Worm (Caenorhabditis elegans) whole organism, young adult: ENCODE data around the gene klp-12.

Source experiments
- B0019.2 ChIP-seq: fragments of 200-800 bp; sonication (Bioruptor generic); conservative IDR thresholded peaks from 2 replicates; pipeline ENCODE4 v1.3.6; 2022; ENCODE audit warnings: missing genetic modification reagents, missing genetic modification characterization, missing compliant biosample characterization
- C17E4.6 ChIP-seq: fragments of 200-800 bp; sonication (Bioruptor generic); IDR thresholded peaks from 2 replicates; pipeline ENCODE4 v1.3.6; 2022; ENCODE audit warnings: missing genetic modification reagents, missing genetic modification characterization, missing compliant biosample characterization
- F10E7.11 ChIP-seq: sonication (generic microtip); optimal IDR thresholded peaks from 2 replicates; lab custom pipeline; 2017; ENCODE audit warnings: mild to moderate bottlenecking, missing genetic modification characterization, moderate library complexity, missing compliant biosample characterization
- F33H1.4 ChIP-seq: fragments of 200-800 bp; sonication (Bioruptor generic); IDR thresholded peaks from 2 replicates; pipeline ENCODE4 v1.3.6; 2022; ENCODE audit warnings: missing genetic modification reagents, missing genetic modification characterization, missing compliant biosample characterization
- F49E8.2 ChIP-seq: sonication (generic microtip); optimal IDR thresholded peaks from 3 replicates; lab custom pipeline; 2017; ENCODE audit warnings: missing genetic modification characterization, mild to moderate bottlenecking, missing compliant biosample characterization, antibody characterized with exemption, moderate library complexity; ENCODE audit not compliant: insufficient read depth
- F57C9.4 ChIP-seq: sonication (generic microtip); optimal IDR thresholded peaks from 2 replicates; lab custom pipeline; 2017; ENCODE audit warnings: mild to moderate bottlenecking, missing genetic modification characterization, missing compliant biosample characterization
- T07F8.4 ChIP-seq: sonication (generic microtip); optimal IDR thresholded peaks from 2 replicates; lab custom pipeline; 2016; ENCODE audit warnings: mild to moderate bottlenecking, missing genetic modification characterization, moderate library complexity, missing compliant biosample characterization
- ama-1 ChIP-seq, 3 experiments: fragments of 150-350 bp in 1 of 3; sonication (generic microtip) in 2 of 3; optimal IDR thresholded peaks; 2 replicates each; lab custom pipeline; 2014 to 2018; ENCODE audit warnings: missing biosample characterization in 2 of 3, missing genetic modification characterization in 2 of 3, missing genetic modification reagents in 2 of 3
- aptf-2 ChIP-seq: fragments of 200-800 bp; sonication (Bioruptor generic); conservative IDR thresholded peaks from 2 replicates; pipeline ENCODE4 v1.3.6; 2022; ENCODE audit warnings: missing genetic modification reagents, missing genetic modification characterization, missing compliant biosample characterization
- atf-7 ChIP-seq: sonication (generic microtip); optimal IDR thresholded peaks from 2 replicates; lab custom pipeline; 2017; ENCODE audit warnings: mild to moderate bottlenecking, missing genetic modification characterization, missing compliant biosample characterization
- attf-3 ChIP-seq: fragments of 200-800 bp; sonication (Bioruptor generic); conservative IDR thresholded peaks from 2 replicates; pipeline ENCODE4 v1.3.6; 2022; ENCODE audit warnings: missing genetic modification reagents, missing genetic modification characterization, missing compliant biosample characterization
- attf-6 ChIP-seq: fragments of 200-800 bp; sonication (Bioruptor generic); IDR thresholded peaks from 2 replicates; pipeline ENCODE4 v1.3.6; 2022; ENCODE audit warnings: missing genetic modification reagents, missing genetic modification characterization, missing compliant biosample characterization
- bed-2 ChIP-seq: fragments of 200-800 bp; sonication (Bioruptor generic); IDR thresholded peaks from 2 replicates; pipeline ENCODE4 v1.3.6; 2022; ENCODE audit warnings: missing genetic modification reagents, missing genetic modification characterization, missing compliant biosample characterization
- ccch-3 ChIP-seq: fragments of 200-800 bp; sonication (Bioruptor generic); optimal IDR thresholded peaks from 2 replicates; lab custom pipeline; 2018; ENCODE audit warnings: mild to moderate bottlenecking, missing genetic modification characterization, missing compliant biosample characterization
- cebp-2 ChIP-seq: fragments of 200-800 bp; sonication (Bioruptor generic); IDR thresholded peaks from 2 replicates; pipeline ENCODE4 v1.3.6; 2022; ENCODE audit warnings: missing genetic modification characterization, missing compliant biosample characterization
- ceh-100 ChIP-seq: fragments of 200-800 bp; sonication (Bioruptor generic); IDR thresholded peaks from 2 replicates; pipeline ENCODE4 v1.3.6; 2022; ENCODE audit warnings: missing genetic modification reagents, missing genetic modification characterization, missing compliant biosample characterization
- ceh-58 ChIP-seq: fragments of 200-800 bp; sonication (Bioruptor generic); IDR thresholded peaks from 2 replicates; pipeline ENCODE4 v1.3.6; 2022; ENCODE audit warnings: missing genetic modification characterization, missing compliant biosample characterization
- chd-7 ChIP-seq: sonication (generic microtip); optimal IDR thresholded peaks from 2 replicates; lab custom pipeline; 2016; ENCODE audit warnings: mild to moderate bottlenecking, missing genetic modification characterization, moderate library complexity, missing compliant biosample characterization
- dox-1 ChIP-seq: fragments of 200-800 bp; sonication (Bioruptor generic); IDR thresholded peaks from 2 replicates; pipeline ENCODE4 v1.3.6; 2022; ENCODE audit warnings: missing genetic modification reagents, missing genetic modification characterization, missing compliant biosample characterization
- efl-1 ChIP-seq: fragments of 150-350 bp; optimal IDR thresholded peaks from 2 replicates; lab custom pipeline; 2014; ENCODE audit warnings: missing biosample characterization, missing genetic modification reagents, missing genetic modification characterization
- egl-18 ChIP-seq: fragments of 200-800 bp; sonication (Bioruptor generic); IDR thresholded peaks from 2 replicates; pipeline ENCODE4 v1.3.6; 2022; ENCODE audit warnings: missing genetic modification reagents, missing genetic modification characterization, missing compliant biosample characterization
- egl-44 ChIP-seq: fragments of 200-800 bp; sonication (Bioruptor generic); IDR thresholded peaks from 2 replicates; pipeline ENCODE4 v1.3.6; 2022; ENCODE audit warnings: missing genetic modification reagents, missing genetic modification characterization, missing compliant biosample characterization
- fkh-3 ChIP-seq: sonication (generic microtip); optimal IDR thresholded peaks from 2 replicates; lab custom pipeline; 2016; ENCODE audit warnings: mild to moderate bottlenecking, missing genetic modification characterization, missing compliant biosample characterization
- gei-17 ChIP-seq: fragments of 200-800 bp; sonication (Bioruptor generic); optimal IDR thresholded peaks from 2 replicates; lab custom pipeline; 2018; ENCODE audit warnings: mild to moderate bottlenecking, missing genetic modification characterization, missing compliant biosample characterization
- him-1 ChIP-seq: sonication (generic microtip); optimal IDR thresholded peaks from 2 replicates; lab custom pipeline; 2016; ENCODE audit warnings: missing genotype, missing genetic modification reagents, missing genetic modification characterization, missing compliant biosample characterization
- hrde-1 ChIP-seq: sonication (generic microtip); optimal IDR thresholded peaks from 2 replicates; lab custom pipeline; 2016; ENCODE audit warnings: missing genetic modification characterization, mild to moderate bottlenecking, missing compliant biosample characterization, moderate library complexity, missing genotype, missing genetic modification reagents, borderline replicate concordance
- let-607 ChIP-seq, 2 experiments: fragments of 200-800 bp in 1 of 2; sonication (Bioruptor generic) in 1 of 2; sonication (generic microtip) in 1 of 2; optimal IDR thresholded peaks; 2 replicates each; lab custom pipeline; 2016 to 2018; ENCODE audit warnings: mild to moderate bottlenecking in 2 of 2, missing compliant biosample characterization in 2 of 2, missing genetic modification characterization in 2 of 2, moderate library complexity in 2 of 2, missing genotype in 1 of 2
- lin-40 ChIP-seq: sonication (generic microtip); optimal IDR thresholded peaks from 2 replicates; lab custom pipeline; 2016; ENCODE audit warnings: missing genetic modification characterization, mild to moderate bottlenecking, missing compliant biosample characterization, missing genotype, missing genetic modification reagents
- lsl-1 ChIP-seq: fragments of 200-800 bp; sonication (Bioruptor generic); optimal IDR thresholded peaks from 2 replicates; lab custom pipeline; 2018; ENCODE audit warnings: mild to moderate bottlenecking, missing genetic modification characterization, moderate library complexity, missing compliant biosample characterization
- madf-6 ChIP-seq: fragments of 200-800 bp; sonication (Bioruptor generic); IDR thresholded peaks from 2 replicates; pipeline ENCODE4 v1.3.6; 2022; ENCODE audit warnings: missing genetic modification reagents, missing genetic modification characterization, missing compliant biosample characterization
- mcd-1 ChIP-seq: fragments of 200-800 bp; sonication (Bioruptor generic); IDR thresholded peaks from 2 replicates; pipeline ENCODE4 v1.3.6; 2022; ENCODE audit warnings: missing genetic modification reagents, missing genetic modification characterization, missing compliant biosample characterization
- mel-28 ChIP-seq: sonication (generic microtip); optimal IDR thresholded peaks from 2 replicates; lab custom pipeline; 2016; ENCODE audit warnings: borderline replicate concordance, mild to moderate bottlenecking, missing genetic modification characterization, missing compliant biosample characterization
- mxl-1 ChIP-seq: sonication (generic microtip); optimal IDR thresholded peaks from 2 replicates; lab custom pipeline; 2016; ENCODE audit warnings: missing genetic modification characterization, missing compliant biosample characterization
- nfyb-1 ChIP-seq: fragments of 200-800 bp; sonication (Bioruptor generic); IDR thresholded peaks from 2 replicates; pipeline ENCODE4 v1.3.6; 2022; ENCODE audit warnings: missing genetic modification reagents, missing genetic modification characterization, missing compliant biosample characterization
- nhr-179 ChIP-seq: sonication (generic microtip); optimal IDR thresholded peaks from 2 replicates; lab custom pipeline; 2016; ENCODE audit warnings: mild to moderate bottlenecking, missing genetic modification characterization, missing compliant biosample characterization
- nhr-80 ChIP-seq: sonication (generic microtip); optimal IDR thresholded peaks from 2 replicates; lab custom pipeline; 2016; ENCODE audit warnings: missing genetic modification characterization, missing compliant biosample characterization
- pbrm-1 ChIP-seq: fragments of 200-800 bp; sonication (Bioruptor generic); IDR thresholded peaks from 2 replicates; pipeline ENCODE4 v1.3.6; 2022; ENCODE audit warnings: missing genetic modification reagents, missing genetic modification characterization, missing compliant biosample characterization
- pha-4 ChIP-seq: fragments of 150-350 bp; sonication (generic microtip); optimal IDR thresholded peaks from 2 replicates; lab custom pipeline; 2014; ENCODE audit warnings: missing biosample characterization, missing genetic modification reagents, missing genetic modification characterization
- rcor-1 ChIP-seq: fragments of 200-800 bp; sonication (Bioruptor generic); IDR thresholded peaks from 2 replicates; pipeline ENCODE4 v1.3.6; 2022; ENCODE audit warnings: missing genetic modification reagents, missing genetic modification characterization, missing compliant biosample characterization
- rec-8 ChIP-seq, 2 experiments: sonication (generic microtip); optimal IDR thresholded peaks; 2 replicates each; lab custom pipeline; 2016; ENCODE audit warnings: mild to moderate bottlenecking in 2 of 2, missing genetic modification characterization in 2 of 2, missing genetic modification reagents in 2 of 2, missing genotype in 2 of 2, missing biosample characterization in 1 of 2, missing compliant biosample characterization in 1 of 2, moderate library complexity in 1 of 2
- rpc-1 ChIP-seq, 2 experiments: fragments of 150-350 bp in 1 of 2; sonication (generic microtip) in 1 of 2; optimal IDR thresholded peaks; 2 replicates each; lab custom pipeline; 2014 to 2018; ENCODE audit warnings: missing biosample characterization in 1 of 2, missing genetic modification characterization in 1 of 2, missing genetic modification reagents in 1 of 2, missing genotype in 1 of 2
- sea-2 ChIP-seq: fragments of 200-800 bp; sonication (Bioruptor generic); IDR thresholded peaks from 2 replicates; pipeline ENCODE4 v1.3.6; 2022; ENCODE audit warnings: missing genetic modification characterization, missing compliant biosample characterization
- sptf-2 ChIP-seq: fragments of 200-800 bp; sonication (Bioruptor generic); optimal IDR thresholded peaks from 2 replicates; lab custom pipeline; 2018; ENCODE audit warnings: mild to moderate bottlenecking, missing genetic modification characterization, missing compliant biosample characterization
- tlf-1 ChIP-seq: fragments of 200-800 bp; sonication (Bioruptor generic); optimal IDR thresholded peaks from 2 replicates; lab custom pipeline; 2018; ENCODE audit warnings: mild to moderate bottlenecking, missing genetic modification characterization, missing compliant biosample characterization
- xnd-1 ChIP-seq: sonication (generic microtip); optimal IDR thresholded peaks from 2 replicates; lab custom pipeline; 2016; ENCODE audit warnings: missing genotype, missing genetic modification reagents, missing genetic modification characterization, missing compliant biosample characterization
- zfh-2 ChIP-seq: fragments of 200-800 bp; sonication (Bioruptor generic); conservative IDR thresholded peaks from 2 replicates; pipeline ENCODE4 v1.3.6; 2022; ENCODE audit warnings: missing genetic modification reagents, missing genetic modification characterization, missing compliant biosample characterization
- ztf-18 ChIP-seq: sonication (generic microtip); optimal IDR thresholded peaks from 2 replicates; lab custom pipeline; 2016; ENCODE audit warnings: missing genotype, mild to moderate bottlenecking, missing genetic modification characterization, missing compliant biosample characterization
- ztf-25 ChIP-seq: fragments of 200-800 bp; sonication (Bioruptor generic); IDR thresholded peaks from 2 replicates; pipeline ENCODE4 v1.3.6; 2022; ENCODE audit warnings: missing genetic modification reagents, missing genetic modification characterization, missing compliant biosample characterization

klp-12 gene

DNA sequence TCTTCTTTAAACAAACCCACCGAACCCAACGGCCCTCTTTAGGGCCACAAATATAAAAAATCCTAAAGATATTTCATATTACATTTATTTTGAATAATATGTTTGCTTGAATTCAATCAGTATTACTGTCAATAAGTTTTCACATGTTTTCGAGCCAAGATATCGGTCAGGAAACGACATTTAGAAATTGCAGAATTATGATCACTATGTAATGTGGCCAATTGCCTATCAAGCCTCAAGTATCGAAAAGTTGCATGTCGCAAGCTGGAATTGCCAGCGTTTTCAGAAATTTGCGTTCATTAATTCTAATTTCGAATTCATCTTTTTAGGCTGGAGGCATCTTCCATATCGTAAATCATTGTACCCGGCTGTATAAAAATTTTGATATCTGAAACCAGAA, 41.8 kb upstream of the klp-12 start (continued):
- no peak for TF ChIP-seq nfyb-1
- no peak for TF ChIP-seq let-607 (tag; optimal IDR thresholded peaks at IDR 0.05; lab: Kevin White, UChicago)
- no peak for TF ChIP-seq F10E7.11 (tag; lab: Kevin White, UChicago)
- no peak for TF ChIP-seq rec-8 (tag; optimal IDR thresholded peaks at IDR 0.05; lab: Kevin White, UChicago)
- TF ChIP-seq mel-28 (tag; lab: Kevin White, UChicago), result no peak
- TF ChIP-seq F33H1.4 (GFP tag; lab: Robert Waterston, UW), result 0 out of 2 replicates have a peak, but pooled peaks have one; percentile 23
- peak; percentile 57; the same call in 1 of the 2 replicates for TF ChIP-seq C17E4.6 (GFP tag; lab: Robert Waterston, UW)
- no peak for TF ChIP-seq F57C9.4
- TF ChIP-seq ztf-18, result no peak
- no peak for TF ChIP-seq ceh-58 (GFP tag; lab: Robert Waterston, UW)
- peak; percentile 59 for TF ChIP-seq dox-1
- TF ChIP-seq lsl-1 (GFP tag; lab: Kevin White, UChicago), result peak; percentile 1
- TF ChIP-seq mxl-1, result no peak
- TF ChIP-seq egl-44 (GFP tag; lab: Robert Waterston, UW), result 0 out of 2 replicates have a peak, but pooled peaks have one; percentile 32
- TF ChIP-seq madf-6 (GFP tag; lab: Robert Waterston, UW), result peak; percentile 79
- TF ChIP-seq sea-2 (GFP tag; lab: Robert Waterston, UW), result no peak
- no peak for TF ChIP-seq efl-1
- TF ChIP-seq sptf-2 (GFP tag; lab: Kevin White, UChicago), result no peak
- peak; percentile 21 for TF ChIP-seq tlf-1 (GFP tag; lab: Kevin White, UChicago)
- peak; percentile 35 for TF ChIP-seq xnd-1
- no peak for TF ChIP-seq atf-7 (tag; lab: Kevin White, UChicago)
- TF ChIP-seq ccch-3 (GFP tag; lab: Kevin White, UChicago), result no peak
- TF ChIP-seq ama-1 (optimal IDR thresholded peaks at IDR 0.05; lab: Kevin White, UChicago), result no peak
- TF ChIP-seq ama-1 (GFP tag; optimal IDR thresholded peaks at IDR 0.05; lab: Kevin White, UChicago), result peak in 1 of 2 experiments; percentile 8
- TF ChIP-seq lin-40, result no peak
- peak; percentile 82 for TF ChIP-seq F49E8.2 (tag; lab: Kevin White, UChicago)
- TF ChIP-seq attf-6 (GFP tag; lab: Robert Waterston, UW), result peak; percentile 56
- TF ChIP-seq mcd-1 (GFP tag; lab: Robert Waterston, UW), result peak; percentile 34; the same call in 1 of the 2 replicates
- TF ChIP-seq aptf-2 (GFP tag; lab: Robert Waterston, UW), result no peak
- no peak for TF ChIP-seq fkh-3 (tag; lab: Kevin White, UChicago)
- TF ChIP-seq bed-2 (GFP tag; lab: Robert Waterston, UW), result no peak
- no peak for TF ChIP-seq rpc-1 (optimal IDR thresholded peaks at IDR 0.05; lab: Kevin White, UChicago)
- no peak for TF ChIP-seq rpc-1 (tag; optimal IDR thresholded peaks at IDR 0.05; lab: Kevin White, UChicago)
- TF ChIP-seq pbrm-1 (GFP tag; lab: Robert Waterston, UW), result peak; percentile 33; the same call in 1 of the 2 replicates
- no peak for TF ChIP-seq gei-17 (GFP tag; lab: Kevin White, UChicago)
- TF ChIP-seq chd-7 (tag; lab: Kevin White, UChicago), result no peak
- TF ChIP-seq hrde-1 (tag; lab: Kevin White, UChicago), result peak; percentile 93
- TF ChIP-seq egl-18, result no peak
- TF ChIP-seq nhr-80 (tag; lab: Kevin White, UChicago), result no peak
- no peak for TF ChIP-seq pha-4 (tag; lab: Kevin White, UChicago)
- no peak for TF ChIP-seq him-1 (tag; lab: Kevin White, UChicago)
- TF ChIP-seq T07F8.4 (tag; lab: Kevin White, UChicago), result no peak
- TF ChIP-seq ceh-100, result no peak
- peak; percentile 35 for TF ChIP-seq rcor-1 (GFP tag; lab: Robert Waterston, UW)
- TF ChIP-seq zfh-2 (GFP tag; lab: Robert Waterston, UW), result no peak
- no peak for TF ChIP-seq attf-3 (GFP tag; lab: Robert Waterston, UW)
- no peak for TF ChIP-seq cebp-2 (GFP tag; lab: Robert Waterston, UW)
- TF ChIP-seq nhr-179 (tag; lab: Kevin White, UChicago), result no peak
- TF ChIP-seq ztf-25 (GFP tag; lab: Robert Waterston, UW), result 0 out of 2 replicates have a peak, but pooled peaks have one; percentile 26
- TF ChIP-seq B0019.2 (GFP tag; lab: Robert Waterston, UW), result no peak
